Worm (Caenorhabditis elegans) whole organism, L2 larva: ENCODE data around the gene ZK813.4.

Experiments used
- R02D3.7 ChIP-seq: fragments of 150-350 bp; optimal IDR thresholded peaks from 2 replicates; lab custom pipeline; 2014; ENCODE audit warnings: missing biosample characterization, missing genetic modification characterization
- ama-1 ChIP-seq: fragments of 150-350 bp; optimal IDR thresholded peaks from 2 replicates; lab custom pipeline; 2018; ENCODE audit warnings: inconsistent platforms
- mab-5 ChIP-seq: fragments of 150-350 bp; optimal IDR thresholded peaks from 2 replicates; lab custom pipeline; 2014; ENCODE audit warnings: missing biosample characterization, missing genetic modification characterization
- nhr-237 ChIP-seq: fragments of 150-350 bp; optimal IDR thresholded peaks from 2 replicates; lab custom pipeline; 2014; ENCODE audit warnings: missing biosample characterization, missing genetic modification characterization
- snpc-4 ChIP-seq: fragments of 150-350 bp; optimal IDR thresholded peaks from 2 replicates; lab custom pipeline; 2014; ENCODE audit warnings: missing biosample characterization, missing genetic modification characterization
- ztf-4 ChIP-seq: fragments of 150-350 bp; optimal IDR thresholded peaks from 2 replicates; lab custom pipeline; 2014; ENCODE audit warnings: missing biosample characterization, missing genetic modification characterization

- no peak for TF ChIP-seq nhr-237 (tag; lab: Kevin White, UChicago)
- TF ChIP-seq mab-5 (tag; lab: Kevin White, UChicago): no peak
- TF ChIP-seq R02D3.7 (tag; lab: Kevin White, UChicago): no peak
- TF ChIP-seq ztf-4 (tag; lab: Kevin White, UChicago): no peak
- no peak for TF ChIP-seq ama-1 (lab: Kevin White, UChicago)
- no peak for TF ChIP-seq snpc-4 (tag; lab: Kevin White, UChicago)
Observed at ce11 chrX:3473793-3474192, 43.9 kb upstream of the ZK813.4 start.
